Worm (Caenorhabditis elegans) whole organism, late embryonic: ENCODE results near the gene fcho-1.
A peak's percentile ranks its signal among the peaks of the same experiment; 100 is the strongest.

Source experiments
- C08G9.2 ChIP-seq: sonication (generic microtip); optimal IDR thresholded peaks from 2 replicates; lab custom pipeline; 2016; ENCODE audit warnings: mild to moderate bottlenecking, missing genetic modification characterization, moderate library complexity, missing compliant biosample characterization
- K09A11.1 ChIP-seq: sonication (generic microtip); optimal IDR thresholded peaks from 2 replicates; lab custom pipeline; 2017; ENCODE audit warnings: antibody characterized with exemption, mild to moderate bottlenecking, missing genetic modification characterization, missing compliant biosample characterization; ENCODE audit not compliant: insufficient read depth
- T23F11.4 ChIP-seq: fragments of 200-800 bp; sonication (Bioruptor generic); optimal IDR thresholded peaks from 2 replicates; lab custom pipeline; 2018; ENCODE audit warnings: mild to moderate bottlenecking, missing genetic modification characterization, missing compliant biosample characterization
- Y22D7AL.16 ChIP-seq: sonication (generic microtip); optimal IDR thresholded peaks from 2 replicates; lab custom pipeline; 2016; ENCODE audit warnings: missing genetic modification characterization, missing compliant biosample characterization
- ama-1 ChIP-seq: fragments of 150-350 bp; optimal IDR thresholded peaks from 2 replicates; lab custom pipeline; 2014
- ceh-14 ChIP-seq: sonication (generic microtip); optimal IDR thresholded peaks from 2 replicates; lab custom pipeline; 2016; ENCODE audit warnings: missing genotype, missing genetic modification characterization, missing compliant biosample characterization
- ceh-18 ChIP-seq: sonication (generic microtip); optimal IDR thresholded peaks from 2 replicates; lab custom pipeline; 2016; ENCODE audit warnings: missing genetic modification characterization, missing compliant biosample characterization
- ceh-2 ChIP-seq: sonication (generic microtip); optimal IDR thresholded peaks from 2 replicates; lab custom pipeline; 2016; ENCODE audit warnings: missing genotype, missing genetic modification characterization, missing compliant biosample characterization
- ceh-22 ChIP-seq: sonication (generic microtip); optimal IDR thresholded peaks from 2 replicates; lab custom pipeline; 2017; ENCODE audit warnings: missing biosample characterization, missing genetic modification characterization
- ceh-30 ChIP-seq: fragments of 150-350 bp; optimal IDR thresholded peaks from 2 replicates; lab custom pipeline; 2014; ENCODE audit warnings: missing biosample characterization, missing genetic modification characterization
- ceh-31 ChIP-seq: sonication (generic microtip); optimal IDR thresholded peaks from 2 replicates; lab custom pipeline; 2016; ENCODE audit warnings: missing genetic modification characterization, missing compliant biosample characterization
- ceh-34 ChIP-seq: sonication (generic microtip); optimal IDR thresholded peaks from 2 replicates; lab custom pipeline; 2016; ENCODE audit warnings: mild to moderate bottlenecking, missing genetic modification characterization, missing compliant biosample characterization
- ceh-48 ChIP-seq: sonication (generic microtip); optimal IDR thresholded peaks from 2 replicates; lab custom pipeline; 2016; ENCODE audit warnings: missing genetic modification characterization, inconsistent platforms, missing compliant biosample characterization
- ceh-6 ChIP-seq: fragments of 200-800 bp; sonication (Bioruptor generic); optimal IDR thresholded peaks from 2 replicates; lab custom pipeline; 2018; ENCODE audit warnings: mild to moderate bottlenecking, missing genetic modification characterization, missing compliant biosample characterization
- ceh-9 ChIP-seq: sonication (generic microtip); optimal IDR thresholded peaks from 2 replicates; lab custom pipeline; 2016; ENCODE audit warnings: mild to moderate bottlenecking, missing genetic modification characterization, inconsistent platforms, missing compliant biosample characterization
- dmd-4 ChIP-seq: sonication (generic microtip); optimal IDR thresholded peaks from 2 replicates; lab custom pipeline; 2016; ENCODE audit warnings: borderline replicate concordance, missing genetic modification characterization, missing compliant biosample characterization
- elt-2 ChIP-seq: sonication (generic microtip); optimal IDR thresholded peaks from 2 replicates; lab custom pipeline; 2016; ENCODE audit warnings: missing genetic modification reagents, missing genetic modification characterization, missing compliant biosample characterization
- eyg-1 ChIP-seq: sonication (generic microtip); optimal IDR thresholded peaks from 2 replicates; lab custom pipeline; 2016; ENCODE audit warnings: missing genotype, missing genetic modification characterization, missing compliant biosample characterization
- fax-1 ChIP-seq: sonication (generic microtip); optimal IDR thresholded peaks from 2 replicates; lab custom pipeline; 2016; ENCODE audit warnings: missing genotype, missing genetic modification characterization, missing compliant biosample characterization
- fkh-6 ChIP-seq: sonication (generic microtip); optimal IDR thresholded peaks from 2 replicates; lab custom pipeline; 2016; ENCODE audit warnings: missing genetic modification characterization, missing compliant biosample characterization
- hlh-13 ChIP-seq: fragments of 200-800 bp; sonication (Bioruptor generic); optimal IDR thresholded peaks from 2 replicates; lab custom pipeline; 2018; ENCODE audit warnings: mild to moderate bottlenecking, missing genetic modification characterization, missing compliant biosample characterization
- hlh-6 ChIP-seq: sonication (generic microtip); optimal IDR thresholded peaks from 2 replicates; lab custom pipeline; 2016; ENCODE audit warnings: missing genotype, missing genetic modification characterization, missing compliant biosample characterization
- nfya-1 ChIP-seq: sonication (generic microtip); optimal IDR thresholded peaks from 2 replicates; lab custom pipeline; 2017; ENCODE audit warnings: missing genetic modification characterization, mild to moderate bottlenecking, missing compliant biosample characterization, antibody characterized with exemption, moderate library complexity
- npax-4 ChIP-seq: sonication (generic microtip); optimal IDR thresholded peaks from 2 replicates; lab custom pipeline; 2016; ENCODE audit warnings: missing genetic modification characterization, missing compliant biosample characterization
- odd-2 ChIP-seq: sonication (generic microtip); optimal IDR thresholded peaks from 2 replicates; lab custom pipeline; 2017; ENCODE audit warnings: antibody characterized with exemption, mild to moderate bottlenecking, missing genetic modification characterization, missing compliant biosample characterization
- ref-2 ChIP-seq: sonication (generic microtip); optimal IDR thresholded peaks from 2 replicates; lab custom pipeline; 2016; ENCODE audit warnings: missing genetic modification characterization, missing compliant biosample characterization
- rnt-1 ChIP-seq: sonication (generic microtip); optimal IDR thresholded peaks from 2 replicates; lab custom pipeline; 2016; ENCODE audit warnings: missing genetic modification characterization, missing compliant biosample characterization
- sdc-2 ChIP-seq: sonication (generic microtip); optimal IDR thresholded peaks from 2 replicates; lab custom pipeline; 2016; ENCODE audit warnings: missing genotype, missing genetic modification characterization, missing compliant biosample characterization
- syd-9 ChIP-seq: sonication (generic microtip); optimal IDR thresholded peaks from 2 replicates; lab custom pipeline; 2016; ENCODE audit warnings: mild to moderate bottlenecking, missing genetic modification characterization, moderate library complexity, missing compliant biosample characterization
- tbx-2 ChIP-seq: sonication (generic microtip); optimal IDR thresholded peaks from 2 replicates; lab custom pipeline; 2016; ENCODE audit warnings: missing genetic modification characterization, missing compliant biosample characterization
- tbx-7 ChIP-seq: sonication (generic microtip); optimal IDR thresholded peaks from 2 replicates; lab custom pipeline; 2016; ENCODE audit warnings: missing genotype, missing genetic modification characterization, missing compliant biosample characterization
- unc-42 ChIP-seq: sonication (generic microtip); optimal IDR thresholded peaks from 2 replicates; lab custom pipeline; 2016; ENCODE audit warnings: missing genotype, missing genetic modification characterization, missing compliant biosample characterization
- unc-55 ChIP-seq: sonication (generic microtip); optimal IDR thresholded peaks from 2 replicates; lab custom pipeline; 2017; ENCODE audit warnings: missing biosample characterization, missing genetic modification reagents, missing genetic modification characterization
- unc-86 ChIP-seq: sonication (generic microtip); optimal IDR thresholded peaks from 2 replicates; lab custom pipeline; 2016; ENCODE audit warnings: missing genetic modification characterization, missing compliant biosample characterization
- zip-5 ChIP-seq: sonication (generic microtip); optimal IDR thresholded peaks from 2 replicates; lab custom pipeline; 2016; ENCODE audit warnings: missing genetic modification characterization, missing compliant biosample characterization

Gene fcho-1

DNA sequence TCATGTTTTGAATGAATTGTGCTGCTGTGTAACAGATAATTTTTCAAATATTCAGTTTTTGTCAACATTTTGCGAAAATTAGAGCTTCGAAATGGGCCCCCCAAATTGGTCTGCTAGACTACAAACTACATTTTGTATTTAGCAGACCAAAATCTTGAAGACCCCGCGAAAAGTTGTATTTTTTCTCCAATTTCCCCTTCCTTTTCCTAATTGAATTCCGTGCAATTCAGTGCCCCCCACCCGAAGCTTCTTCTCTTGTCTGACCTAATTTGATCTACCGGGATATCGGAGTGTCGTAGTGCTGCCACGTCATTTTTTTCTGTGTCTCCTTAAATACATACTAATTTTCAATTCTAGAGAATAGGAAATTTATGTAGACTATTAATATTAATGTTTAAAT lies 13.7 kb downstream of the fcho-1 start:
- TF ChIP-seq unc-42 (tag; lab: Kevin White, UChicago) (peak; percentile 72), ceh-31 (no peak), ceh-22 (tag; lab: Kevin White, UChicago) (no peak), unc-86 (tag; lab: Kevin White, UChicago) (no peak), ceh-34 (tag; lab: Kevin White, UChicago) (no peak)

DNA sequence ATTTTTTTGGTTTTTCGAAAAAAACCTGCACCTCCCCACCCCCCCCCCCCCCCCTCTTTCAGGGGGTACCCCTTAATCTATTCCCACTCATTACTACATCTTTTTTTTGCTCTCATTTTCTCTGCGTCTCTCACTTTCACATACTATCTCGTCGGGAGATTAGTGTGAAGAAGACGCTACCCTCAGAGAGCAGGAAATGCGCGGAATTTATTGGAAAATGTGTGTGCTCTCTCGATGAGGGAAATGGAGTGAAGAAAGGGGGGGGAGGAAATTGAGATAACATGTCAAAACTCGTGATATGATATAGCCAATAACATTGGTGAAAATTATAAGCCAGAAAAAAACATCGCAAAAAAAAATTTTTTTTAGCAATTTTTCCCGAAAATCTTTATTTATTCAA lies 15.3 kb downstream of the fcho-1 start:
- TF ChIP-seq ceh-30 (tag; lab: Kevin White, UChicago) (no peak), unc-42 (tag; lab: Kevin White, UChicago) (no peak)

DNA sequence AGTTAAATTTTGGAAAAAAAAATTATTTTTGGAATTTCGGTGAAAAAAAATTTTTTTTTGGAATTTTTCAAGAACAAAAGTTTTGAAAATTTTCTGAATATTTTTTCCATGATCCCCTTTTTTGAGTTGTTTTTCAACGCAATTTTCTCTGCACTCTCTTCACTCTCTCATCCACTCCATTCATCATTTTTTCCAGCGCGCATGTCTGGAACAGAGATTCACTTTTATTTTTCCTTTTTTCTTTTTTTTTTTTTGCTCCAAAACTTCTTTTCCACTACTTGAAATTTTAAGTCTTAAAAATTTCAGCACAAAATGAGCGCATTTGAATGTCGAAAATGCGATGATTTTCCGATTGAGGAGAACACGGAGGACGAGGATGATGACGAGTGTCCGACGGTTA lies 16.4 kb downstream of the fcho-1 start, which contains the start of gene jip-1:
Gene jip-1 (plus strand): TSS at position 301 of the 400 bp plus-strand sequence.
- TF ChIP-seq ceh-30 (tag; lab: Kevin White, UChicago) (no peak), nfya-1 (tag; lab: Kevin White, UChicago) (no peak), zip-5 (tag; lab: Kevin White, UChicago) (no peak), unc-86 (tag; lab: Kevin White, UChicago) (no peak), unc-55 (GFP tag; lab: Kevin White, UChicago) (no peak), sdc-2 (no peak), hlh-13 (GFP tag; lab: Kevin White, UChicago) (no peak), ref-2 (no peak), ceh-2 (tag; lab: Kevin White, UChicago) (no peak), syd-9 (tag; lab: Kevin White, UChicago) (no peak), tbx-7 (tag; lab: Kevin White, UChicago) (no peak), ceh-31 (no peak), npax-4 (no peak), Y22D7AL.16 (tag; lab: Kevin White, UChicago) (no peak), odd-2 (tag; lab: Kevin White, UChicago) (no peak), hlh-6 (tag; lab: Kevin White, UChicago) (no peak), T23F11.4 (GFP tag; lab: Kevin White, UChicago) (no peak)

DNA sequence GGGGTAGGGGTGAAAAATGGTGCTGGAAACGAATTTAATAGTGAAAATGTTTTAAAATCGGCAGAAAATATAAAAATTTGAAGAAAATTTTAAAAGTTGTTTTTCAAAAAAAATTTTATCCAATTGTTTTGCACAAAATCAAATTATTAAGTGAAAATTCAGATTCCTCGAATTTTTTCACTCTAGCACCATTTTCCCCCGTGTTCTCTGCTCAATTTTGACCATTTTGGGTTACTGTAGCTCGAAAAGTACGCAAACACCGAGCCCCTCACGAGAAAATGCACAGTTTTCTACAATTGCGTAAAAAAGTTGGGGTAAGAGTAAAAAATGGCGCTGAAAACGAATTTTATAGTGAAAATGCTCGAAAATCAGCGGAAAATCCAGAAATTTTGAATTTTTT lies 19.6 kb downstream of the fcho-1 start:
- TF ChIP-seq ama-1, result no peak
- TF ChIP-seq zip-5 (tag; lab: Kevin White, UChicago), result no peak
- no peak for TF ChIP-seq ceh-6 (GFP tag; lab: Kevin White, UChicago)
- no peak for TF ChIP-seq ref-2
- no peak for TF ChIP-seq unc-55 (GFP tag; lab: Kevin White, UChicago)

DNA sequence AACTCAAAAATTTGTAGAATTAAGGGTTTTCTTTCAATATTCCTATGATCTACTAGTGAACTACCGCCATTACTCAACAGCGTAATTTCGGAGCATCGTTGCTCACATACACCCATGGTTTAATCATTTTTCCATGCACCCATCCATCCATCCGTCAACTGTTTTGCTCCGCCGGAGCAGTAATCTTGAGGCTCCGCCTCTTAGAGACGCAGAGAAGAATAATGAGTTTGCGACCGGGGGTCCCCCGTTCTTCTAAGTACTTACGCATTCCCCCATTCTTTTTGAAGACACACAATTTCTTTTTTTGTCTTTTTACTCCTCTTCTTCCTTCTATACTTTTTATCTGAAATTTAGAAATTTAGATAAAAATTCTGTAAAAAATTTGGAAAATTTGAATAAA lies 27.9 kb downstream of the fcho-1 start:
- TF ChIP-seq ceh-14 (peak; percentile 38), ceh-9 (no peak)

DNA sequence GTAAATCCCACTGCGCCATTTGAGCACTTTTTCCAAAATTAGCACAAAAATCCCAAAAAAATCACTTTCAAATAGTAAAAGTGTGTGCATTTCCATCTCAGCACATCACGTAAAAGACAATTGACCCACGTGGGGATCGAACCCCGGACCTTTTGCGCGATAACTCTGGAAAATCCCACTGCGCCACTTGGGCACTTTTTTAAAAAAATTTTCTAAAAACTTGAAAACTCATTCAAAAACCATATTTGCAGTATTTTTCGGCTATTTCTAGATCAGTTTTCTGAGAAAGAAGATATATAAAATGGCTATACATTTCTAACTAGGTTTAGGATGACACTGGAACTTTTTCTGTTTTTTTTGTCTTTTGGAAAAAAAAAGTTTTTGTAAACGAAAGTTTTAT lies 29.7 kb downstream of the fcho-1 start:
- no peak for TF ChIP-seq rnt-1
- no peak for TF ChIP-seq nfya-1 (tag; lab: Kevin White, UChicago)
- no peak for TF ChIP-seq tbx-2
- TF ChIP-seq unc-86 (tag; lab: Kevin White, UChicago), result no peak
- no peak for TF ChIP-seq fkh-6 (tag; lab: Kevin White, UChicago)
- TF ChIP-seq eyg-1, result no peak
- TF ChIP-seq ceh-2 (tag; lab: Kevin White, UChicago), result no peak
- no peak for TF ChIP-seq fax-1 (tag; lab: Kevin White, UChicago)
- TF ChIP-seq ceh-9, result no peak
- no peak for TF ChIP-seq ceh-48 (tag; lab: Kevin White, UChicago)
- TF ChIP-seq K09A11.1 (tag; lab: Kevin White, UChicago), result no peak
- no peak for TF ChIP-seq dmd-4 (tag; lab: Kevin White, UChicago)
- TF ChIP-seq ceh-18 (tag; lab: Kevin White, UChicago), result no peak
- TF ChIP-seq elt-2 (tag; lab: Kevin White, UChicago), result no peak
- TF ChIP-seq C08G9.2 (tag; lab: Kevin White, UChicago), result no peak
- no peak for TF ChIP-seq ceh-22 (tag; lab: Kevin White, UChicago)
